Fruit fly (Drosophila melanogaster): ENCODE measurements around the gene Cpr76Bd.

DNA sequence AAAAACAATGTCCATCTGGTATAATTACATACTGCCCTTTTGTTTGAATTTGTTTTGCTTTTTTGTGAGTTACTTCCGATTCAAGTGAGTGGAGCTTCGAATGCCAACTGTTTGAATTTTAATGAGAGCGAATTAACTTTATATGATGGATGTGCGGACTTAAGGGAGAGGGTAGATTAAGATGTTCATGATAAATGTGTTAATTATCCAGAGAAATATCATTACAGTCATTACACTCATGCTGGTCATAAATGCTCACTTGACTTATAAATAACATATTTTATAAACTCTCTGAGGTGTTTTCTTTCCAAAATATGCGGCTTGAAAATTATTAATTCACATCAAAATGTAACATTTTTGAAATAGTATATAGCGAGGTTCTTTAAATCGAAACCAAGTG, 34.9 kb upstream of the Cpr76Bd start, which contains the start of gene CG9449:
- TF ChIP-seq Lpt (GFP tag; optimal IDR thresholded peaks at IDR 0.05) (no peak), pita (GFP tag; optimal IDR thresholded peaks at IDR 0.05) (no peak), Abd-B (GFP tag; optimal IDR thresholded peaks at IDR 0.05) (no peak), Hand (GFP tag; optimal IDR thresholded peaks at IDR 0.05) (no peak), Dek (tag; optimal IDR thresholded peaks at IDR 0.05) (no peak), Fer1 (GFP tag; optimal IDR thresholded peaks at IDR 0.05) (no peak), Hmx (GFP tag; optimal IDR thresholded peaks at IDR 0.05) (no peak), BtbVII (GFP tag; optimal IDR thresholded peaks at IDR 0.05) (no peak), dan (GFP tag; IDR thresholded peaks at IDR 0.05) (no peak)
